Worm (Caenorhabditis elegans): ENCODE measurements around the gene usp-50.

- TF ChIP-seq ztf-11 (tag; optimal IDR thresholded peaks at IDR 0.05) (no peak), nhr-12 (tag; optimal IDR thresholded peaks at IDR 0.05) (no peak), ces-1 (GFP tag; optimal IDR thresholded peaks at IDR 0.05) (no peak), hlh-1 (tag; optimal IDR thresholded peaks at IDR 0.05) (no peak), unc-62 (GFP tag; optimal IDR thresholded peaks at IDR 0.05) (no peak), lin-13 (tag; optimal IDR thresholded peaks at IDR 0.05) (no peak)
These were observed 37.8 kb downstream of the usp-50 start for ce11 chrV:17962500-17962899.
